Fruit fly (Drosophila melanogaster): ENCODE results near the gene CG11313.
A peak's percentile ranks its signal among the peaks of the same experiment; 100 is the strongest.

Gene CG11313

DNA sequence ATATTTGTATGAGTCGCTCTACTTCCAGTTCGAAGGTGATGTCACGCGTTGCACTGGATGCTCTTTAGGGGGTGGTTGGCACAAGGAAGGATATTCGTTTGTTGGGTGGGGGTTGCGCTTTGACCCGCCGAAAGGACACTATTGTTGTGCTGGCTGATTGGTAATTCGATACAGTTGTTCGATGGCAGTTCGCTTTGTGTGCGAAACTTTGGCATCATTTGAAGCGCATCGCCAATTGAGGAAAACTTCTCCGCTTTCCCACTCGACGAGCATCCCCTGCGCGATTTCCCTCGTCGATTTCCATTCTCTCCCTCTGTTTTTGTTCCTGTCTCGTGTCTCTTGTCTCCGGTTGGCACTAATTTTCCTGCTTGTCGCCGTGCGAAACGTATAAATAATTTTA, 20.5 kb downstream of the CG11313 start:
- no peak for TF ChIP-seq CG6163 (GFP tag; IDR thresholded peaks at IDR 0.05)
- no peak for TF ChIP-seq topi (GFP tag; optimal IDR thresholded peaks at IDR 0.05)
- TF ChIP-seq net (GFP tag; optimal IDR thresholded peaks at IDR 0.05), result no peak
- TF ChIP-seq CG10669 (GFP tag; optimal IDR thresholded peaks at IDR 0.05), result no peak
- no peak for TF ChIP-seq OdsH (GFP tag; optimal IDR thresholded peaks at IDR 0.05)
- no peak for TF ChIP-seq CG11902 (GFP tag; optimal IDR thresholded peaks at IDR 0.05)
- TF ChIP-seq Smox (GFP tag; optimal IDR thresholded peaks at IDR 0.05), result no peak
- no peak for TF ChIP-seq Blimp-1 (GFP tag; optimal IDR thresholded peaks at IDR 0.05)
- TF ChIP-seq spab (GFP tag; optimal IDR thresholded peaks at IDR 0.05), result no peak
- no peak for TF ChIP-seq CG15336 (GFP tag; IDR thresholded peaks at IDR 0.05)

DNA sequence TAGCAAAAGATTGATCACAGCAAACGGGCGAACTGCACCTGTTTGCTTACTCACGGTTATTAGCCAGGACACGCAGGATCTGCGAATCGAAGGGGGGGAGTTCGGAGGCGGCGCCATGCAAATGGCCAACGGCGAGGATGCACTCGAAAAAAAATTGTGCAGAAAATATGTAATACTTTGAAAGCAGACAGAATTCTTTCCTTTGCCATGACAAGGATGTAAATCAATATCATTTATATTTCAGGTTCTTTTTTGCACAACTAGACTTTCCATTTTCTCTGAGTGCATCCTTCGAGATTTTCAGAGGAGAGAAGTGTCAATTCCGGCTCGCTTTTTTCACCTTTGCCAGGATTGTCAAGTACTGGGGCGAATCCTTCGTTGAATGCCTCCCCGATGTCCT, 21.7 kb downstream of the CG11313 start:
- TF ChIP-seq svp (GFP tag) (peak; percentile 73), Lpt (GFP tag; optimal IDR thresholded peaks at IDR 0.05) (no peak)

DNA sequence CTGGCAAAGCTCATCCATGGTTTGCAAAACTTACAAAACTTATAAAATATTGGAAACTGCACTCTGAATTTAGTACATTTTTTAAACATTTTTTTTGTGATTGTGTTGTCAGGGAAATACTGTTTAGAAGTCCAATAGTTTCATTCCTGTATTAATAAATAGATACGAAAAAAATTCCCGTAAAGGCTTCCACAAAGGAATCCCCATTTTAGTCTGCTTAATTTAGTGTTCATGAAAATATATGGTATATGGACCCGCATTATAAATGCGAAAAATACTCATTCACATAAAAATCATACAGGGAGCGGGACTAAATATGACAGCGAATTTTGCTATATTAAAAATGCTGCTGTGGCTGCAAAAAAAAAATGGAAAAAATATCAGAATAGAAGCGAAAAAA, 24.9 kb downstream of the CG11313 start, which contains the start of gene CG31010:
Gene CG31010 (minus strand): TSS at position 101 of the 400 bp plus-strand sequence.
- TF ChIP-seq CG7368 (GFP tag; optimal IDR thresholded peaks at IDR 0.05), result no peak

DNA sequence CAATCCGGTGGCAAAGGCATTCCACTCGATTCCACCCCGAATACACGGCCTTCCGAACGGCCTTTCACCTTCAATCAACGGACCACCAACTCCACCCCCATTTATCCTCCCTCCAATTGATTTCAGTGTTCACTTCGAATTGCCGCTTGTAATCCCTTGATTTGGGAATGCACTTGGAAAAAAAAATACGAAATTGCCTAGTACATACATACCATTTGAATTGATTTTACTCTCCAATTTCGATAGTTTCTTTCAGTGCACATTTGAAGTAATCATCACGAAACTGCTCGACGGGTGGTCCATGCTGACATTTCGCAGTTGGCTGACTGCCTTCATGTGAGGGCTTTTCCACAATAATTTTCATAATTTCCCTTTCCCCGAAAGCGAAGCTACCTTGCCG, 31.8 kb downstream of the CG11313 start:
- TF ChIP-seq svp (GFP tag), result peak; percentile 60
- no peak for TF ChIP-seq ss (GFP tag; optimal IDR thresholded peaks at IDR 0.05)

DNA sequence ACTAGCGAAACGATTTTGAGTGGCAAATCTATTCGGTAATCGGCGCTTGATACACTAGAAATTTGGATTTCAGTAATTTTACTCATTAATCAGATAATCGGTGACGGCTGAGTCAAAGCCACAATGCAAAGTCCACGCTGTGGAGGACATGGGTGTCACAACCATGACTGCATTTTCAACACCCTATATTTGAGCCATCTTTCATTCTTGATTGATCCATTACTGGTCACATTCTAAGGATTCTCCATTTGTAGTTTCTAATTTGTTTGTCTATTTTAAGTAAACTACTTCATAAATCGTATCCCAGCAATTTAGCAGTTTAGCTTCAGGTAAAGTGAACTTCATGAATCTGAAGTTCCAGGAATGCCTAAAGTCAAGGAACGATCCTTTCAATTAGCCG, 33.9 kb downstream of the CG11313 start, which contains the start of gene Pka-C2:
Gene Pka-C2 (minus strand): TSS at position 101 of the 400 bp plus-strand sequence.
- TF ChIP-seq lz (GFP tag; optimal IDR thresholded peaks at IDR 0.05), result no peak
- no peak for TF ChIP-seq Eip78C (GFP tag)
- TF ChIP-seq salr (GFP tag; optimal IDR thresholded peaks at IDR 0.05), result no peak
- TF ChIP-seq CG6792 (GFP tag; optimal IDR thresholded peaks at IDR 0.05), result no peak
- TF ChIP-seq CG8119 (GFP tag; IDR thresholded peaks at IDR 0.05), result no peak
- TF ChIP-seq CG7368 (GFP tag; optimal IDR thresholded peaks at IDR 0.05), result no peak
- no peak for TF ChIP-seq svp (GFP tag)
- no peak for TF ChIP-seq Hr38 (GFP tag; optimal IDR thresholded peaks at IDR 0.05)
- no peak for TF ChIP-seq acj6 (GFP tag; optimal IDR thresholded peaks at IDR 0.05)
- no peak for TF ChIP-seq CG11902 (GFP tag; optimal IDR thresholded peaks at IDR 0.05)

DNA sequence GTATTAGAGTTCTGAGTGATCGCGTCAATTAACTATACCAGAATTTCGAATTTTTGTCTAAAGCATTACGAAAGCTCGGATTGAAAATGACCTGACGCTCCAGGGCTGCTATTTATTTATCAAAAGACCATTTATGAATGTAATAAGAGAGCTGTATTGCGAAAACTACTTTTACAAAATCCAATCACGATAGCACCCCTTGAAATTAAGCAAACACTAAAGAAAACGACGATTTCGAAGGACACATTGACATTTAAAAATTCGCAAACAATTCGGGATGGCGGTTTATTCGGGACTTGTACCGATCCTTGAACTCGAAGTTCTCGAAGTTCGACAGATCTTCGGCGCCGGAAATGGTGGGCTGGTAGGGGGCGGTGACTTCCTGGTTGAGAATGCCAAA, 35.6 kb downstream of the CG11313 start, which contains the start of gene CG12069:
Gene CG12069 (minus strand): TSS at position 101 of the 400 bp plus-strand sequence.
- TF ChIP-seq spab (GFP tag; optimal IDR thresholded peaks at IDR 0.05), result no peak
- TF ChIP-seq CG9139 (GFP tag; optimal IDR thresholded peaks at IDR 0.05), result no peak
- TF ChIP-seq CG1621 (tag; optimal IDR thresholded peaks at IDR 0.05), result no peak
- TF ChIP-seq CG16779 (tag; optimal IDR thresholded peaks at IDR 0.05), result no peak
- no peak for TF ChIP-seq CG34406 (GFP tag; optimal IDR thresholded peaks at IDR 0.05)
- no peak for TF ChIP-seq esn (GFP tag; optimal IDR thresholded peaks at IDR 0.05)
- no peak for TF ChIP-seq CG6276 (GFP tag; optimal IDR thresholded peaks at IDR 0.05)
- TF ChIP-seq CG8119 (GFP tag; IDR thresholded peaks at IDR 0.05), result no peak
- TF ChIP-seq cyc (GFP tag; optimal IDR thresholded peaks at IDR 0.05), result no peak
- TF ChIP-seq Eip75B (GFP tag; optimal IDR thresholded peaks at IDR 0.05), result no peak
- no peak for TF ChIP-seq Eip93F (GFP tag; optimal IDR thresholded peaks at IDR 0.05)

DNA sequence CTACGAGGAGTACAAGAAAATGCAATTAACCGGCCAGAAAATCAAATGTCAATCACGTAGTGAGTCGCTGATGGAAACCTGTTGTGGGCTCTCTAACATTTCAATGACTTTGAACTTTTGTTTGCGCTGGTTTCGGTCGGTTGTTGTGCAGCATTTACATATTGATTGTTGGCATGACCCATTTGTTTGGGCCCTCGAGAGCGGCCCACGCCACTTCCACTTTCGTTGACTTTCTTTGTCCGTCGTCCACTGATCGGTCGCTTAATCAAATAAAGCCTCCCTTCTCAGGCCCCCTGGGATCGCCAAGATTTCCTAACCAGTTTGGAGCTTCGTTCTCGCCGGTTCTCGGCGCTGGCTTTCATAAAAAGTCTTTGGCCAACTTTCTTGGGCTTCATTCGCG, 40.7 kb downstream of the CG11313 start, which contains the start of gene Spn100A:
Gene Spn100A (plus strand): TSS at position 392 of the 400 bp plus-strand sequence.
- TF ChIP-seq vri (GFP tag; optimal IDR thresholded peaks at IDR 0.05) (no peak), svp (GFP tag) (peak; percentile 10), Sox102F (GFP tag; optimal IDR thresholded peaks at IDR 0.05) (peak; percentile 24), Eip93F (GFP tag; optimal IDR thresholded peaks at IDR 0.05) (no peak), Sox14 (GFP tag; optimal IDR thresholded peaks at IDR 0.05) (peak; percentile 48), Eip75B (GFP tag; optimal IDR thresholded peaks at IDR 0.05) (peak; percentile 28), fkh (GFP tag; optimal IDR thresholded peaks at IDR 0.05) (peak; percentile 34), Hr39 (GFP tag; optimal IDR thresholded peaks at IDR 0.05) (no peak), CG9139 (GFP tag; optimal IDR thresholded peaks at IDR 0.05) (no peak), Blimp-1 (GFP tag; optimal IDR thresholded peaks at IDR 0.05) (peak; percentile 99), CG6854 (GFP tag; optimal IDR thresholded peaks at IDR 0.05) (peak; percentile 19)
